Fruit fly (Drosophila melanogaster) whole organism, embryonic: ENCODE measurements around the gene Or82a.

Experiments
- B-H1 ChIP-seq: fragments of 200-800 bp; sonication (Bioruptor generic); IDR thresholded peaks from 3 replicates; pipeline ENCODE4 v1.3.6; 2022; ENCODE audit warnings: missing biosample characterization, missing genetic modification characterization
- Blimp-1 ChIP-seq: fragments of 200-800 bp; sonication (Bioruptor generic); optimal IDR thresholded peaks from 3 replicates; lab custom pipeline; 2018; ENCODE audit warnings: missing biosample characterization, missing genetic modification characterization, mild to moderate bottlenecking, moderate library complexity, missing genetic modification reagents
- CG11085 ChIP-seq: fragments of 200-800 bp; sonication (Bioruptor generic); IDR thresholded peaks from 2 replicates; pipeline ENCODE4 v1.3.6; 2022; ENCODE audit warnings: missing biosample characterization, missing genetic modification characterization
- CG12219 ChIP-seq: fragments of 200-800 bp; sonication (Bioruptor generic); optimal IDR thresholded peaks from 3 replicates; lab custom pipeline; 2018; ENCODE audit warnings: missing biosample characterization, mild to moderate bottlenecking, missing genetic modification characterization
- CG1233 ChIP-seq: fragments of 200-800 bp; sonication (Bioruptor generic); optimal IDR thresholded peaks from 4 replicates; lab custom pipeline; 2018; ENCODE audit warnings: missing biosample characterization, mild to moderate bottlenecking, missing genetic modification characterization
- CG12769 ChIP-seq: fragments of 200-800 bp; sonication (Bioruptor generic); optimal IDR thresholded peaks from 2 replicates; lab custom pipeline; 2019; ENCODE audit warnings: missing biosample characterization, mild to moderate bottlenecking, missing genetic modification characterization, moderate library complexity
- CG2116 ChIP-seq: fragments of 200-800 bp; sonication (Bioruptor generic); optimal IDR thresholded peaks from 3 replicates; lab custom pipeline; 2018; ENCODE audit warnings: missing biosample characterization, mild to moderate bottlenecking, missing genetic modification characterization
- CG6272 ChIP-seq: fragments of 200-800 bp; sonication (Bioruptor generic); IDR thresholded peaks from 2 replicates; pipeline ENCODE4 v1.3.6; 2022; ENCODE audit warnings: missing biosample characterization, missing genetic modification characterization
- CG6654 ChIP-seq: fragments of 200-800 bp; sonication (Bioruptor generic); optimal IDR thresholded peaks from 2 replicates; lab custom pipeline; 2017; ENCODE audit warnings: missing biosample characterization, mild to moderate bottlenecking, missing genetic modification characterization
- CG7745 ChIP-seq: fragments of 200-800 bp; sonication (Bioruptor generic); optimal IDR thresholded peaks from 2 replicates; lab custom pipeline; 2018; ENCODE audit warnings: missing biosample characterization, mild to moderate bottlenecking, missing genetic modification characterization, moderate library complexity
- CG9797 ChIP-seq: fragments of 200-800 bp; sonication (Bioruptor generic); optimal IDR thresholded peaks from 3 replicates; lab custom pipeline; 2018; ENCODE audit warnings: missing biosample characterization, mild to moderate bottlenecking, missing genetic modification characterization
- Ets65A ChIP-seq: fragments of 200-800 bp; sonication (Bioruptor generic); peaks from one replicate; lab custom pipeline; 2016; ENCODE audit warnings: missing biosample characterization, missing genetic modification characterization
- Ets97D ChIP-seq: fragments of 200-800 bp; sonication (Bioruptor generic); optimal IDR thresholded peaks from 3 replicates; lab custom pipeline; 2016; ENCODE audit warnings: missing biosample characterization, missing genetic modification characterization
- HHEX ChIP-seq: fragments of 200-800 bp; sonication (Bioruptor generic); optimal IDR thresholded peaks from 3 replicates; lab custom pipeline; 2017; ENCODE audit warnings: missing biosample characterization, mild to moderate bottlenecking, missing genetic modification characterization, missing genetic modification reagents
- Hr3 ChIP-seq: fragments of 200-800 bp; sonication (Bioruptor generic); optimal IDR thresholded peaks from 3 replicates; lab custom pipeline; 2016; ENCODE audit warnings: missing biosample characterization, missing genetic modification characterization
- Kr ChIP-seq: fragments of 200-800 bp; sonication (Bioruptor generic); optimal IDR thresholded peaks from 2 replicates; lab custom pipeline; 2017; ENCODE audit warnings: missing biosample characterization, mild to moderate bottlenecking, missing genetic modification characterization
- Med ChIP-seq: fragments of 200-800 bp; sonication (Bioruptor generic); peaks from one replicate; lab custom pipeline; 2016; ENCODE audit warnings: missing biosample characterization, missing genetic modification characterization, mild to moderate bottlenecking, inconsistent platforms, moderate library complexity
- Meics ChIP-seq: fragments of 200-800 bp; sonication (Bioruptor generic); optimal IDR thresholded peaks from 2 replicates; lab custom pipeline; 2017; ENCODE audit warnings: missing biosample characterization, mild to moderate bottlenecking, missing genetic modification characterization
- Sox100B ChIP-seq: fragments of 200-800 bp; sonication (Bioruptor generic); optimal IDR thresholded peaks from 3 replicates; lab custom pipeline; 2018; ENCODE audit warnings: missing biosample characterization, mild to moderate bottlenecking, missing genetic modification characterization
- cato ChIP-seq: fragments of 200-800 bp; sonication (Bioruptor generic); optimal IDR thresholded peaks from 2 replicates; lab custom pipeline; 2016; ENCODE audit warnings: missing biosample characterization, missing genetic modification characterization, borderline replicate concordance
- chinmo ChIP-seq: fragments of 200-800 bp; sonication (Bioruptor generic); IDR thresholded peaks from 4 replicates; pipeline ENCODE4 v1.3.6; 2022; ENCODE audit warnings: missing biosample characterization, missing genetic modification characterization; ENCODE audit not compliant: partially characterized antibody
- chn ChIP-seq: fragments of 200-800 bp; sonication (Bioruptor generic); optimal IDR thresholded peaks from 2 replicates; lab custom pipeline; 2016; ENCODE audit warnings: missing biosample characterization, missing genetic modification characterization
- croc ChIP-seq: fragments of 200-800 bp; sonication (Bioruptor generic); conservative IDR thresholded peaks from 3 replicates; pipeline ENCODE4 v1.3.6; 2022; ENCODE audit warnings: missing biosample characterization, missing genetic modification characterization
- ewg ChIP-seq: fragments of 200-800 bp; sonication (Bioruptor generic); optimal IDR thresholded peaks from 3 replicates; lab custom pipeline; 2017; ENCODE audit warnings: mild to moderate bottlenecking, missing biosample characterization, missing genetic modification reagents, missing genetic modification characterization
- exex ChIP-seq: fragments of 200-800 bp; sonication (Bioruptor generic); optimal IDR thresholded peaks from 4 replicates; lab custom pipeline; 2018; ENCODE audit warnings: missing biosample characterization, mild to moderate bottlenecking, missing genetic modification characterization, moderate library complexity
- gcm2 ChIP-seq: fragments of 200-800 bp; sonication (Bioruptor generic); optimal IDR thresholded peaks from 2 replicates; lab custom pipeline; 2016; ENCODE audit warnings: missing biosample characterization, missing genetic modification characterization
- her ChIP-seq: fragments of 200-800 bp; sonication (Bioruptor generic); optimal IDR thresholded peaks from 2 replicates; lab custom pipeline; 2016; ENCODE audit warnings: missing biosample characterization, missing genetic modification characterization
- lov ChIP-seq, 2 experiments: fragments of 200-800 bp in 1 of 2; fragments of >200 bp in 1 of 2; sonication (Bioruptor generic) in 1 of 2; IDR thresholded peaks in 1 of 2; optimal IDR thresholded peaks in 1 of 2; 2 replicates in 1 of 2; 3 replicates in 1 of 2; pipeline versions ENCODE4 v1.3.6 to Lab custom; 2017 to 2022; ENCODE audit warnings: missing biosample characterization in 1 of 2, missing genetic modification characterization in 1 of 2
- nau ChIP-seq: fragments of 200-800 bp; sonication (Bioruptor generic); optimal IDR thresholded peaks from 3 replicates; lab custom pipeline; 2017; ENCODE audit warnings: missing biosample characterization, mild to moderate bottlenecking, missing genetic modification characterization, missing genetic modification reagents
- nmo ChIP-seq: fragments of 200-800 bp; sonication (Bioruptor generic); optimal IDR thresholded peaks from 2 replicates; lab custom pipeline; 2018; ENCODE audit warnings: missing biosample characterization, mild to moderate bottlenecking, missing genetic modification characterization, moderate library complexity
- pros ChIP-seq: fragments of 200-800 bp; sonication (Bioruptor generic); optimal IDR thresholded peaks from 3 replicates; lab custom pipeline; 2019; ENCODE audit warnings: missing biosample characterization, mild to moderate bottlenecking, missing genetic modification characterization, moderate library complexity
- psq ChIP-seq: fragments of 200-800 bp; sonication (Bioruptor generic); optimal IDR thresholded peaks from 2 replicates; lab custom pipeline; 2017; ENCODE audit warnings: missing biosample characterization, missing genetic modification characterization
- sqz ChIP-seq: fragments of 200-800 bp; sonication (Bioruptor generic); optimal IDR thresholded peaks from 3 replicates; lab custom pipeline; 2018; ENCODE audit warnings: missing biosample characterization, mild to moderate bottlenecking, missing genetic modification characterization
- vvl ChIP-seq: fragments of 200-800 bp; sonication (Bioruptor generic); IDR thresholded peaks from 2 replicates; pipeline ENCODE4 v1.3.6; 2022; ENCODE audit warnings: missing biosample characterization, missing genetic modification characterization
- z ChIP-seq: fragments of 200-800 bp; sonication (Bioruptor generic); IDR thresholded peaks from 3 replicates; pipeline ENCODE4 v1.3.6; 2022; ENCODE audit warnings: missing biosample characterization, missing genetic modification characterization

Or82a gene

dm6 chr3R:4249947-4250346 lies 6.8 kb upstream of the Or82a start:
- peak; percentile 83 for TF ChIP-seq Blimp-1 (GFP tag; lab: Kevin White, UChicago)
- TF ChIP-seq Hr3 (GFP tag; lab: Kevin White, UChicago), result no peak
- TF ChIP-seq z, result no peak
- no peak for TF ChIP-seq croc (GFP tag; lab: Robert Waterston, UW)
- TF ChIP-seq ewg (GFP tag; lab: Kevin White, UChicago), result no peak
- TF ChIP-seq vvl (GFP tag; lab: Robert Waterston, UW), result peak; percentile 66; the same call in 1 of the 2 replicates
- peak; percentile 74 for TF ChIP-seq CG12769 (tag; lab: Kevin White, UChicago)
- TF ChIP-seq nmo (GFP tag; lab: Kevin White, UChicago), result no peak
- 0 out of 4 replicates have a peak, but pooled peaks have one; percentile 57 for TF ChIP-seq chinmo (GFP tag; lab: Robert Waterston, UW)
- no peak for TF ChIP-seq Meics
- peak; percentile 25 for TF ChIP-seq Ets65A (GFP tag; lab: Kevin White, UChicago)
- TF ChIP-seq, all 482 proteins: peak for 5

dm6 chr3R:4251241-4251640 lies 5.5 kb upstream of the Or82a start, which contains the start of gene TwdlG:
Gene TwdlG (minus strand): TSS chr3R:4251341.
- TF ChIP-seq Med (GFP tag; lab: Kevin White, UChicago) (peak; percentile 56), CG11085 (GFP tag; lab: Robert Waterston, UW) (no peak), CG12769 (tag; lab: Kevin White, UChicago) (peak; percentile 13)

- TF ChIP-seq lov (optimal IDR thresholded peaks at IDR 0.05; lab: Kevin White, UChicago) (no peak), lov (GFP tag; IDR thresholded peaks at IDR 0.05; lab: Robert Waterston, UW) (no peak), sqz (GFP tag; lab: Kevin White, UChicago) (no peak)
These were observed 3.8 kb upstream of the Or82a start, which contains the start of gene CG14644 for dm6 chr3R:4252943-4253342. Gene CG14644 (minus strand): TSS chr3R:4253043.

- TF ChIP-seq nau (GFP tag; lab: Kevin White, UChicago), result no peak
- TF ChIP-seq CG6654 (GFP tag; lab: Kevin White, UChicago), result no peak
- no peak for TF ChIP-seq Kr
- no peak for TF ChIP-seq Sox100B (GFP tag; lab: Kevin White, UChicago)
- no peak for TF ChIP-seq CG2116 (GFP tag; lab: Kevin White, UChicago)
- TF ChIP-seq CG1233 (GFP tag; lab: Kevin White, UChicago), result no peak
These were observed 2.4 kb upstream of the Or82a start, which contains the start of gene TwdlV for dm6 chr3R:4254408-4254807. Gene TwdlV (plus strand): TSS chr3R:4254708.

DNA sequence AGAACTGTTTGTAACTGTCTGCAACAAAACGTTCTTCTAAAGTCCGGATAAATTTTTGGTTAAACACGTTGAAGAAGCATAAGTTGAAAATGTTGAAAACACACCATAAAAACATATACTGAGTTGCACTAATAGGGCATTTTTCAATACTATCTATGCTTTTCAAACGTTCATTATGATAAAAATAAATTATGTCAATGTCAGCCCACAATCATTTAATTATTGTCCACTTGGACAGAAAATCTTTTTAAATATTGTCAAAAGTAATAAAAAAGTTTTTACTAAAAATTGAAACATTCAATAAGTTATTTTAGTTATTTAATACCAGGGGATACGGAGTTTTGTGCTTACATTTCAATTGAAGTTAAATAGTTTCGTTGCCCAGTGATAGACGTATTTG lies 9.7 kb downstream of the Or82a start, which contains the start of gene CG1092:
Gene CG1092, plus strand, starts transcription at position 301 of the 400 bp plus-strand sequence.
- TF ChIP-seq HHEX (GFP tag; lab: Kevin White, UChicago) (no peak), CG7745 (no peak), CG6272 (no peak), pros (GFP tag; lab: Kevin White, UChicago) (no peak), psq (GFP tag; lab: Kevin White, UChicago) (no peak), B-H1 (no peak), cato (GFP tag; lab: Kevin White, UChicago) (no peak), chn (GFP tag; lab: Kevin White, UChicago) (no peak), Kr (no peak), CG9797 (no peak), exex (no peak), gcm2 (GFP tag; lab: Kevin White, UChicago) (no peak), her (GFP tag; lab: Kevin White, UChicago) (no peak), CG12219 (GFP tag; lab: Kevin White, UChicago) (no peak), Ets97D (GFP tag; lab: Kevin White, UChicago) (no peak)
